Worm (Caenorhabditis elegans) whole organism, L4/young adult: ENCODE data around the gene lgc-1.

Experiments
- W03F9.2 ChIP-seq: fragments of 150-350 bp; optimal IDR thresholded peaks from 2 replicates; lab custom pipeline; 2014; ENCODE audit warnings: missing biosample characterization, missing genetic modification characterization
- dao-5 ChIP-seq: sonication (generic microtip); optimal IDR thresholded peaks from 2 replicates; lab custom pipeline; 2016; ENCODE audit warnings: missing genotype, missing genetic modification characterization, moderate library complexity, missing compliant biosample characterization
- him-1 ChIP-seq: sonication (generic microtip); optimal IDR thresholded peaks from 2 replicates; lab custom pipeline; 2016; ENCODE audit warnings: missing genotype, missing genetic modification reagents, missing genetic modification characterization, missing compliant biosample characterization

The lgc-1 gene

DNA sequence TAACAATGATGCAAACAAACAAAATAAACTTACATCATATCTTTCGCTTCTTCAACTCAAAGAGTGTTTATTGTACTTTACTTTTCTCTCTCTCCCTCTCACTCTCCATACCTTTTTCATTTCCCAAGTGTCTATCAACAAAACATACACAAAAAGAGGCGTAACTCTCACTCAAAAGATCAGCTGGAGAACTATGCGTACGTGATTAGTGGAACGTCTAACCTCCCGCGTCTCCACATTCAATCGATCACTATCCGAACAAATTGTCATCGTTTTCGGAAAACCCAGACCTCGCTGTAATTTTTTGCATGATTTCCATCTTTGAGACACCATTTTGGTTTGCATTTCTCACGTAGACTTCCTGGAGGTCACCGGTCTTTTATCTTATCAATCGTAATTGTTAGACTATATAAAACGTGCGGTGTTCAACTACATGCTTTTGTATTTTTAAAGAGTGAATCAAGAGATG is 3.3 kb upstream of the lgc-1 start, which contains the start of gene nhr-57:
Gene nhr-57, plus strand, starts transcription at position 419 of the 469 bp plus-strand sequence.
- TF ChIP-seq dao-5 (tag; lab: Kevin White, UChicago) (no peak), him-1 (tag; lab: Kevin White, UChicago) (no peak), W03F9.2 (no peak)

DNA sequence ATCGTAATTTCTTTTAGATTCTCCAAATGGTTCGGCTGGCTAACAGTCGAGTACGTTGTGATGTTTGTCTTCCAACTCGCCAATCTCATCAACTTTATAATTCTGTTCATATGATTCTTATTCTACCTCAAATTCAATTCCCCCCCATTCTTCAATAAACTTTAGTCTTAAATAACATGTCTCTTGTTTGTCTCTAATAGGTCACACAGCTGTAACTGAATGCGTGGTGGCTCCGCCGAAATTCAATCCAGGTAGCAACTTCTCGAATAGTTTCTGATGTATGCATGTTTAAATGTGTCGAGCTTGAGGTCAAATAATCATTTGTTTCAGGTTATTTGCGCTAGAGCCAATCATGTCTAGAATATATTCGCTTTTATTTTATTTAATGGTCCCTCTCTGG is 3.9 kb downstream of the lgc-1 start, which contains the start of gene lgc-29:
Gene lgc-29, plus strand, starts transcription at position 301 of the 400 bp plus-strand sequence.
- TF ChIP-seq him-1 (tag; lab: Kevin White, UChicago) (no peak), dao-5 (tag; lab: Kevin White, UChicago) (no peak), W03F9.2 (no peak)

DNA sequence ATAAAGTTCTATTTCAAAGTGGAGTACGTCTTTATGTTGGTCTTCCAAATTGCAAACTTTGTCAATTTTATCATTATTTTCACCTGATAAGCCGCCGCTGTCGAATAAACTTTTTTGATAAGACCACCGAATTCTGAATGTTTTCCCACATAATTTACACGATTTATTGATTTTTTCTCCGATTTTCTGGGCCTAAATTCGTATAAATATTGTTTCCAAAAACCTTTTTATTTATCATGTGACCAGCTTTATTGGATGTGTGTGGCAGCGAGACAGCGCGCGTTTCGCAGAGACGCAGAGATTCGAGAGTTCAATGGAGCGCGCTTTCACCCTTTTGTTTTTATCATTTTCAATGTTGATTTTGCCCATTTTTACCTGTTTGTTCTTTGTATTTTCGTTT is 8.2 kb downstream of the lgc-1 start:
- TF ChIP-seq him-1 (tag; lab: Kevin White, UChicago) (no peak), W03F9.2 (peak; percentile 66)

DNA sequence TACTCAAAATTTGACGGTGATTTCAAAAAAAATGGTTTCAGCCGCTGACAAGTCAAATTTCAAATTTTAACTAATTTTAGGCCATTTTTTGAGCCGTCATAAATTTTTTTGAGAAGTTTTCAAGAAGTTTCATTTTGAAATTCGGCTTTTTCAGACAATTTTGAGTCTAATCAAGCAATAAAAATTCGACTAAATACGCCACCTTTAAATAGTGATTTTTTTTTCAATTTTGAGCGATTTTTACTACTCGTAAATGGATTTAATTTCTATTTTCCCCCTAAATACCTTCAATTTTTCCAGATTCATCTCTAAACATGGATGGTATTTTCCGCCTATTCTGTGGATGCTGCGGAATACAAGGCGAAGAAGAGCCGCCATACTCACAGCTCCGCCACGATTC is 9.4 kb downstream of the lgc-1 start, which contains the start of gene Y45G5AL.1:
Gene Y45G5AL.1, plus strand, starts transcription at position 301 of the 400 bp plus-strand sequence.
- no peak for TF ChIP-seq dao-5 (tag; lab: Kevin White, UChicago)
- no peak for TF ChIP-seq W03F9.2
- no peak for TF ChIP-seq him-1 (tag; lab: Kevin White, UChicago)

DNA sequence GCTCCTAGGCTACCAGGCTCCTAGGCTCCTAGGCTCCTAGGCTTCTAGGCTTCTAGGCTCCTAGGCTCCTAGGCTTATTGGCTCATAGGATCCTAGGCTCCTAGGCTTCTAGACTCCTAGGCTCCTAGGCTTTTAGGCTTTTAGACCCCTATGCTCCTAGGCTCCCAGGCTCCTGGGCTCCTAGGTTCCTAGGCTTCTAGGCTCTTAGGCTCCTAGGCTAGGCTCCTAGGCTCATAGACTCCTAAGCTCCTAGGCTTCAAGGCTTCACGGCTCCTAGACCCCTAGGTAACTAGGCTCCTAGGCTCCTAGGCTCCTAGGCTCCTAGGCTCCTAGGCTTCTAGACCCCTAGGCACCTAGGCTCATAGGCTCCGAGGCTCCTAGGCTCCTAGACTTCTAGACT is 16.6 kb downstream of the lgc-1 start:
- TF ChIP-seq him-1 (tag; lab: Kevin White, UChicago), result no peak
- TF ChIP-seq dao-5 (tag; lab: Kevin White, UChicago), result no peak
- TF ChIP-seq W03F9.2, result no peak

DNA sequence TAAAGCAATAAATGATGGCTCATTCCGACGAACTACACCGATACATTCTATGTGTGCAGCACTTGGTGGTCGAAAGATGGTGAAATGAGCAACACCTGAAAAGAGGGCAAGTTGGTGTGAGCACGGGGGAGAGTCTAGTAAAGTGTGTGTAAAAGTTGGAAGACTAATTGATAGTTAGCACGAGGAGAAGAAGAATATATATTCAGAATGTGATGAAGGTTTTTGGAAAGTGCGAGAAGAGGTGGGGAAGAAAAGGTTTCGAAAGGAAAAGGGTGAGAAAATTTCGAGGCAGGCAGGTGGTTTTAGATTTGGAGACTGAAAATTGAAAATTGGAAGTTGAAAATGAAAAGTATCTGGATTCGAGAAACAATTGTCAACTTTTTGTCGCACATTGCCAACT is 17.4 kb downstream of the lgc-1 start, which contains the start of gene Y45G5AM.6:
Gene Y45G5AM.6, minus strand, starts transcription at position 101 of the 400 bp plus-strand sequence.
- TF ChIP-seq W03F9.2 (no peak), him-1 (tag; lab: Kevin White, UChicago) (no peak), dao-5 (tag; lab: Kevin White, UChicago) (no peak)

DNA sequence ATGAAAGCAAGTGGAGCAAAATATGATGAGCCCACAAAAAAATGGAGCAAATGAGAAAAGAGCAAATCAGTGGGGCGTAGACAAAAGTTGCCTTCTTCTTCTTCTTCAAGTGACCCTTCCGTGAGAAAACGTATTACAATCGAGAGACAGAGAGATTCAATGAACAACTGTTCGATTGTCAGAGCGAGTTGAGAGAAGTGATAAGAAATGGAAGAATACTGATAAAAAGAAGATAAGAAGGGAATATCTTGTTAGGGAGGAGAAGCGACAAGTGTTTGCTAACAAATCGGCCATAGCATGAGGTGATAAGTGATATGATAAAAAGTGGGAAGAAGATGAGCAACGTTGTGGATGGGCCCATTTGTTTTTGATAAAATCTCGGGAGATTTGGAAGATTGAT is 22.5 kb downstream of the lgc-1 start:
- no peak for TF ChIP-seq dao-5 (tag; lab: Kevin White, UChicago)
- no peak for TF ChIP-seq W03F9.2
- TF ChIP-seq him-1 (tag; lab: Kevin White, UChicago), result no peak

DNA sequence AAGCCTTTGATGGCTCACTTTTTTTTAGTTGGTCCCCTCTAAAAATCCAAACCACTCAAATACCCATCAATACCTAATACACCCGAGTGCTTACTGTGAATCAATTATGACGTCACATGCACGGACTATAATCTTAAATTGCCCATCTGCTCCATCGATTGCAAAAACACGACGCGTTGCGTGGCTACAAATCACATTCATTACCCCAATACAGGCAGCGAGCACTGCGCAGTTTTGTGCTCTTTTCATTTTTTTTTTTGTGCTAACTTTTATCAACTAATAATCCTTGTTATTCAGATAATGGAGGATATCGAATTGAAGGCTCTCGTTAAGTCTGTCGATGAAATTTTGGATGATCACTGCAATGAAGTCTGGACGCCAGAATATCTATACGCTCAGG is 25.3 kb downstream of the lgc-1 start, which contains the start of gene Y45G5AM.5:
Gene Y45G5AM.5, plus strand, starts transcription at position 301 of the 400 bp plus-strand sequence.
- no peak for TF ChIP-seq him-1 (tag; lab: Kevin White, UChicago)
- TF ChIP-seq W03F9.2, result no peak
- no peak for TF ChIP-seq dao-5 (tag; lab: Kevin White, UChicago)

DNA sequence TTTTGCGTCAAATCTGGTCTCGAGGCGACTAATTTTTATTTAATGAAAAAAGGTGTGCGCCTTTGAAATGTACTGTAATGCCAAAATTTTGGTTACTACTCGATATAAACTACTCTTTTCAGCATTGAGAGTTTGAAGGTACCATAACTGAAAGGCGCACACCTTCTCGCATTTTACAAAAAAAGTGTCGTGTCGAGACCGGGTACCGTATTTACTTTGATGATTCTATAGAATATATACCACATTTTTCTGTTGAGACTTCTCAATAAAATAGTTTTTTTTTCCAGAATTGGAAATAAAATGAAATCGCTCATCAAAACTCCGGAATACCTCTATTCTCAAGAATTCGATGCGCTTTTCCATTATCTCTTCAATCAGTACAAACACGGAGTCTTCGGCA is 28.1 kb downstream of the lgc-1 start, which contains the start of gene Y45G5AM.4:
Gene Y45G5AM.4, plus strand, starts transcription at position 301 of the 400 bp plus-strand sequence.
- TF ChIP-seq dao-5 (tag; lab: Kevin White, UChicago) (no peak), W03F9.2 (no peak), him-1 (tag; lab: Kevin White, UChicago) (no peak)

DNA sequence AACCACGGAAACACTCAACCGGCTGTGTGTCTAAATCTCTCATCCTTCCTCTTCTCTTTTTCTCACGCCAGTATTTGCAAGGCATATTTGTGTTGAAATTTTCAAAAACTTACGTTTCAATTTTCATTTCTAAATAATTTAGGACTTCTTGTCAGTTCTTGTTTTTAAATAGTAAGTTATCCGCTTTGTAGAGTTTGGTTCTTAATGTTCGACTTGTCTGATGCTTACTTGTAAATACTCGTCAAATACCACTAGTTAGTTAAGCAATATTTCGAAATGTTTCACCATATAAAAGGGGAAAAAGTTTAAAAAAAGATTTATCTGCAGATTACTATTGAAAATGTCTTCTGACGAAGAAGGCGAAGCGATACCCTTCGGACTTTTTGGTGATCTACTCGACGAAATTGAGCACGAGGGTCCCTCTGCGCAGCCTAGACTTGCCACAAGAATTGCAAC is 29.7 kb downstream of the lgc-1 start, which contains the start of gene Y45G5AM.3:
Gene Y45G5AM.3, plus strand, starts transcription at position 51 of the 456 bp plus-strand sequence.
- TF ChIP-seq W03F9.2 (no peak), dao-5 (tag; lab: Kevin White, UChicago) (no peak), him-1 (tag; lab: Kevin White, UChicago) (no peak)

DNA sequence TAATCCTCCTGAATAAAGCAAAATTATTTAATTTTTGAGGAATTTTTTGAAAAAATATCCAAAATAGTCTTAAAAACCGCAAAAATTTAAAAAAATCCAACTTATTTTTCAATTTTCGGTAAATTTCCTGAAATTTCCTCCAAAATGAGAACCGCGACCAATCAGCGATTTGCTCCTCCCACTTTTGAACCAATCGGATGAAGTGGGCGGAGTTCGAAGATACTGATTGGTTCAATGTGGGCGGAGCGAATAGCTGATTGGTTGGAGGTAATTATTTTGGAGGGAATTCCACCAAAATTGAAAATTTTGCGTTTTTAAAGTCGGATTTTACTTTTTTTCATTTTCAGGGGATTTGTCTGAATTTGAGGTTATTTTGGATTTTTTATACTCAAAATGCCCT is 33.2 kb downstream of the lgc-1 start:
- TF ChIP-seq W03F9.2 (no peak), dao-5 (tag; lab: Kevin White, UChicago) (no peak), him-1 (tag; lab: Kevin White, UChicago) (no peak)

DNA sequence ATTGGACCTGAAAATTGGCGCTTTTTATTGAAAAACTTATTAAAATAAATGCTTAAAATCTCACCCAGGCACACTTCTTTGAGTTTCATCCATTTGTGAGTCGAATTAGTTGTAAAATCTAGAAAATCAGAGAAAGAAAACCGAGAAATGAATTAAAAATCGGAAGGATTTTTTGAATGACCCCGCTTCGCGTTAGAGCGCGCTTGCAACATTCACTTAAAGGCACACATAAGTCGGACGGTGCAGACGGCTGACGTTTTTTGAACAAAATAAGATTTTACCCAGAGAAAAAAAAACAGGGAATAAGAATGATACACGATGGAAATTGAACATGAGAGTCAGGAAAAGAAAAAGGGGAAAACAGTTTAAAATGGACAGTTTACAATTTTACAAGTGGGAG is 34.8 kb downstream of the lgc-1 start:
- TF ChIP-seq him-1 (tag; lab: Kevin White, UChicago), result no peak
- no peak for TF ChIP-seq dao-5 (tag; lab: Kevin White, UChicago)
- no peak for TF ChIP-seq W03F9.2

DNA sequence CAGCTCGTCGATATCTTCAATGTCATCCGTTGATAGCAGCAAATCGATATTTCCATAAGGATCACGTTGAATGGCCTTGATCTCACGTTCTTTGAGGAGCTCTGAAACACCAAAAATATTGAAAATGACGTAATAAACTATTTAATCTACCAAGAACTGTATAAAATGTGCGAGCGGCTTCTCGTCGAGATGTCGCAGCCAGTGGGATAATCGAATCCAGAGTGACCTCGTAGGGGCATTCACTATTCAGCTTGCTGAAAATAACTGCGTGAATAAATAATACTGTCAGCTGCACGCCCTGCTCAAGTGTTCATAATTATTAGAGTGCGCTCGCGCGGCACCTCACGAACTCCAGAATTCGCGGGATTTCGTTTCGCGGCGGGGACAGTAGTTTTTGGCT is 35.3 kb downstream of the lgc-1 start, which contains the start of gene Y45G5AM.7:
Gene Y45G5AM.7, minus strand, starts transcription at position 101 of the 400 bp plus-strand sequence.
- TF ChIP-seq him-1 (tag; lab: Kevin White, UChicago) (no peak), dao-5 (tag; lab: Kevin White, UChicago) (no peak), W03F9.2 (no peak)

DNA sequence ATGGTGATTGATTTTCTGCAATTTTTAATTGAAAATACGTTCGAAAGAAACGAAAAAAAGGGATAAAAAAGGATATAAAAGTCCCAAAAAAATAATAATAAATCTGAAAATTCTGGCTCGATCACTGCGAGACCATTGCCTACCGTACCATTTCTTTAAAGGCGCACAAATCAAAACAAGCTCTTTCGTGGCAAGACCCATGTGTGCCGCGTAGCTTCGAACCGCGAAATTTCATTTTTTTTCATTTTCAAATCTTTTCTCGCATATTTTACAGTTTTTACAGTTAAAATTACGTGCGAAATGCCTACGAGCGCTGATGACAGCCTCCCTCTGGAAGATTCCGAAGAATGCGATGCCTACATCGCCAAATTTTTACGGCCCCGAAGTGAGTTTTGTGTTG is 40.8 kb downstream of the lgc-1 start, which contains the start of the genes coh-4 and pid-5:
Gene coh-4, minus strand, starts transcription at position 17 of the 400 bp plus-strand sequence.
Gene pid-5, plus strand, starts transcription at position 259 of the 400 bp plus-strand sequence.
- peak; percentile 24 for TF ChIP-seq W03F9.2
- TF ChIP-seq him-1 (tag; lab: Kevin White, UChicago), result no peak
